Worm (Caenorhabditis elegans): ENCODE measurements around the gene F17A2.13.

ce11 chrX:12358957-12359356 is 37.5 kb downstream of the F17A2.13 start, which contains the start of gene nspc-14:
- TF ChIP-seq attf-3 (GFP tag; conservative IDR thresholded peaks at IDR 0.05) (no peak), unc-62 (GFP tag; optimal IDR thresholded peaks at IDR 0.05) (no peak), xnd-1 (tag; optimal IDR thresholded peaks at IDR 0.05) (no peak), F52B5.7 (tag; optimal IDR thresholded peaks at IDR 0.05) (no peak), Y56A3A.18 (GFP tag; IDR thresholded peaks at IDR 0.05) (no peak), cebp-2 (GFP tag; IDR thresholded peaks at IDR 0.05) (no peak), ztf-6 (GFP tag; IDR thresholded peaks at IDR 0.05) (no peak), B0035.1 (tag; optimal IDR thresholded peaks at IDR 0.05) (no peak), snpc-3.4 (tag; optimal IDR thresholded peaks at IDR 0.05) (no peak), efl-1 (GFP tag; optimal IDR thresholded peaks at IDR 0.05) (no peak), F57C9.4 (tag; optimal IDR thresholded peaks at IDR 0.05) (no peak), ama-1 (optimal IDR thresholded peaks at IDR 0.05) (no peak), ama-1 (GFP tag; optimal IDR thresholded peaks at IDR 0.05) (no peak)
